Worm (Caenorhabditis elegans) whole organism, mixed stage, embryonic: ENCODE data around the gene cest-31.

Experiments
- M03D4.4 ChIP-seq: sonication (generic microtip); optimal IDR thresholded peaks from 2 replicates; lab custom pipeline; 2017; ENCODE audit warnings: mild to moderate bottlenecking, missing genetic modification characterization, missing compliant biosample characterization
- bed-3 ChIP-seq: fragments of 200-800 bp; sonication (Bioruptor generic); optimal IDR thresholded peaks from 3 replicates; lab custom pipeline; 2018; ENCODE audit warnings: mild to moderate bottlenecking, missing genetic modification characterization, moderate library complexity, missing compliant biosample characterization
- blmp-1 ChIP-seq: fragments of 150-350 bp; optimal IDR thresholded peaks from 2 replicates; lab custom pipeline; 2014; ENCODE audit warnings: missing biosample characterization, missing genetic modification characterization
- ceh-43 ChIP-seq: fragments of 200-800 bp; sonication (Bioruptor generic); optimal IDR thresholded peaks from 2 replicates; lab custom pipeline; 2018; ENCODE audit warnings: mild to moderate bottlenecking, missing genetic modification characterization, moderate library complexity, missing compliant biosample characterization
- ceh-83 ChIP-seq: fragments of 200-800 bp; sonication (Bioruptor generic); optimal IDR thresholded peaks from 2 replicates; lab custom pipeline; 2018; ENCODE audit warnings: mild to moderate bottlenecking, missing genetic modification characterization, missing compliant biosample characterization
- ces-1 ChIP-seq: fragments of 150-350 bp; optimal IDR thresholded peaks from 2 replicates; lab custom pipeline; 2014; ENCODE audit warnings: missing biosample characterization, missing genetic modification reagents, missing genetic modification characterization
- cnd-1 ChIP-seq: fragments of 200-800 bp; sonication (Bioruptor generic); optimal IDR thresholded peaks from 2 replicates; lab custom pipeline; 2018; ENCODE audit warnings: mild to moderate bottlenecking, missing genetic modification characterization, missing compliant biosample characterization
- drap-1 ChIP-seq: fragments of 200-800 bp; sonication (Bioruptor generic); optimal IDR thresholded peaks from 3 replicates; lab custom pipeline; 2018; ENCODE audit warnings: mild to moderate bottlenecking, missing genetic modification characterization, missing compliant biosample characterization
- elt-1 ChIP-seq: sonication (generic microtip); optimal IDR thresholded peaks from 2 replicates; lab custom pipeline; 2017; ENCODE audit warnings: missing genetic modification characterization, mild to moderate bottlenecking, missing compliant biosample characterization, antibody characterized with exemption, moderate library complexity, borderline replicate concordance; ENCODE audit not compliant: insufficient read depth
- elt-3 ChIP-seq: fragments of 150-350 bp; optimal IDR thresholded peaks from 2 replicates; lab custom pipeline; 2014; ENCODE audit warnings: missing biosample characterization, missing genetic modification characterization
- flh-1 ChIP-seq: fragments of 200-800 bp; sonication (Bioruptor generic); optimal IDR thresholded peaks from 2 replicates; lab custom pipeline; 2018; ENCODE audit warnings: mild to moderate bottlenecking, missing genetic modification characterization, moderate library complexity, missing compliant biosample characterization
- ham-2 ChIP-seq: fragments of 200-800 bp; sonication (Bioruptor generic); optimal IDR thresholded peaks from 2 replicates; lab custom pipeline; 2018; ENCODE audit warnings: mild to moderate bottlenecking, missing genetic modification characterization, missing compliant biosample characterization
- lin-13 ChIP-seq: fragments of 150-350 bp; optimal IDR thresholded peaks from 2 replicates; lab custom pipeline; 2014; ENCODE audit warnings: missing biosample characterization, missing genetic modification characterization
- lin-32 ChIP-seq: fragments of 200-800 bp; sonication (Bioruptor generic); optimal IDR thresholded peaks from 2 replicates; lab custom pipeline; 2018; ENCODE audit warnings: mild to moderate bottlenecking, missing genetic modification characterization, missing compliant biosample characterization
- lsy-2 ChIP-seq: fragments of 150-350 bp; optimal IDR thresholded peaks from 2 replicates; lab custom pipeline; 2014; ENCODE audit warnings: missing biosample characterization, missing genetic modification characterization
- mab-5 ChIP-seq: fragments of 150-350 bp; optimal IDR thresholded peaks from 2 replicates; lab custom pipeline; 2014; ENCODE audit warnings: missing biosample characterization, missing genetic modification characterization
- mep-1 ChIP-seq: fragments of 150-350 bp; optimal IDR thresholded peaks from 2 replicates; lab custom pipeline; 2017; ENCODE audit warnings: missing biosample characterization, missing genetic modification reagents, missing genetic modification characterization, inconsistent platforms
- mls-2 ChIP-seq: sonication (generic microtip); optimal IDR thresholded peaks from 2 replicates; lab custom pipeline; 2016; ENCODE audit warnings: mild to moderate bottlenecking, missing genetic modification characterization, moderate library complexity, missing compliant biosample characterization
- nhr-12 ChIP-seq: fragments of 150-350 bp; optimal IDR thresholded peaks from 2 replicates; lab custom pipeline; 2014; ENCODE audit warnings: missing biosample characterization, missing genetic modification characterization
- nhr-2 ChIP-seq: fragments of 150-350 bp; optimal IDR thresholded peaks from 2 replicates; lab custom pipeline; 2014; ENCODE audit warnings: missing biosample characterization, missing genetic modification characterization
- nhr-237 ChIP-seq: fragments of 150-350 bp; optimal IDR thresholded peaks from 2 replicates; lab custom pipeline; 2014; ENCODE audit warnings: missing biosample characterization, missing genetic modification characterization
- nhr-28 ChIP-seq: fragments of 150-350 bp; optimal IDR thresholded peaks from 2 replicates; lab custom pipeline; 2014; ENCODE audit warnings: missing biosample characterization, missing genetic modification characterization
- nhr-76 ChIP-seq: sonication (generic microtip); optimal IDR thresholded peaks from 2 replicates; lab custom pipeline; 2017; ENCODE audit warnings: missing biosample characterization, missing genetic modification characterization
- pha-4 ChIP-seq: fragments of 150-350 bp; optimal IDR thresholded peaks from 2 replicates; lab custom pipeline; 2018; ENCODE audit warnings: missing biosample characterization, missing genetic modification reagents, missing genetic modification characterization
- snpc-4 ChIP-seq: fragments of 150-350 bp; optimal IDR thresholded peaks from 2 replicates; lab custom pipeline; 2014; ENCODE audit warnings: missing biosample characterization, missing genetic modification characterization
- sptf-1 ChIP-seq: sonication (generic microtip); optimal IDR thresholded peaks from 2 replicates; lab custom pipeline; 2017; ENCODE audit warnings: mild to moderate bottlenecking, missing genetic modification characterization, moderate library complexity, missing compliant biosample characterization
- tbx-8 ChIP-seq: fragments of 200-800 bp; sonication (Bioruptor generic); optimal IDR thresholded peaks from 2 replicates; lab custom pipeline; 2018; ENCODE audit warnings: mild to moderate bottlenecking, missing genetic modification characterization, moderate library complexity, missing compliant biosample characterization
- unc-120 ChIP-seq: sonication (generic microtip); optimal IDR thresholded peaks from 2 replicates; lab custom pipeline; 2017; ENCODE audit warnings: missing genetic modification characterization, missing compliant biosample characterization; ENCODE audit not compliant: poor library complexity, severe bottlenecking
- unc-39 ChIP-seq: fragments of 150-350 bp; optimal IDR thresholded peaks from 2 replicates; lab custom pipeline; 2014; ENCODE audit warnings: missing biosample characterization, missing genetic modification characterization
- unc-62 ChIP-seq: fragments of 150-350 bp; optimal IDR thresholded peaks from 2 replicates; lab custom pipeline; 2014; ENCODE audit warnings: missing biosample characterization, missing genetic modification reagents, missing genetic modification characterization
- zip-8 ChIP-seq: fragments of 150-350 bp; optimal IDR thresholded peaks from 2 replicates; lab custom pipeline; 2014; ENCODE audit warnings: missing biosample characterization, missing genetic modification characterization

cest-31 gene

ce11 chrV:6685963-6686362 is 11.9 kb downstream of the cest-31 start:
- no peak for TF ChIP-seq drap-1 (GFP tag; lab: Kevin White, UChicago)
- TF ChIP-seq ham-2 (GFP tag; lab: Kevin White, UChicago): no peak

ce11 chrV:6688392-6688791 is 14.3 kb downstream of the cest-31 start, which contains the start of gene K11G9.5:
Gene K11G9.5, minus strand, starts transcription at chrV:6688492.
- TF ChIP-seq mls-2 (tag; lab: Kevin White, UChicago) (no peak), snpc-4 (no peak), ceh-83 (GFP tag; lab: Kevin White, UChicago) (no peak)

DNA sequence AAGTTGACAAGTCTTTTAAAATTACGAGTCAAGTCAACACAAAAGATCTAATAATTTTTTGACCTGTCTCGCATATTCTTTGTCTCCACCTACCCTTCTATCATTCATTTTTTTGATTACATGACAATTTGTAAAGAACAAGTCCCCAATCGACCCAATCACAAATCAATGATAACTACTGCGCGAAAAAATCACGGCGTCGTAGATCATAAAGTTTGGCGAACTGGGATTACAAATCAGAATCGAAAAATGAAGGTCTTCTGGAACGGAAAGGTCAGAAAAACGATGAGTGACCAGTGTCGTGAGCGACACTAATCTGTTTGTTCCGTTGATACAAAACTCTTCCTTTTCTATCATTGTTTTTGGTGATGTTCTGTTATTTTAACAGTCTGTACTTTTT is 16.0 kb downstream of the cest-31 start:
- TF ChIP-seq nhr-76 (no peak), zip-8 (tag; lab: Kevin White, UChicago) (no peak), ceh-43 (GFP tag; lab: Kevin White, UChicago) (no peak), elt-3 (tag; lab: Kevin White, UChicago) (no peak), lin-13 (no peak), snpc-4 (no peak), nhr-2 (no peak), flh-1 (GFP tag; lab: Kevin White, UChicago) (no peak), bed-3 (no peak), lsy-2 (tag; lab: Kevin White, UChicago) (no peak), cnd-1 (tag; lab: Kevin White, UChicago) (no peak)

- TF ChIP-seq ceh-43 (GFP tag; lab: Kevin White, UChicago): no peak
- TF ChIP-seq, all 35 proteins: peak for 0
These were observed 17.8 kb downstream of the cest-31 start, which contains the start of gene mtl-1 for ce11 chrV:6691813-6692351. Gene mtl-1, minus strand, starts transcription at chrV:6691863.

DNA sequence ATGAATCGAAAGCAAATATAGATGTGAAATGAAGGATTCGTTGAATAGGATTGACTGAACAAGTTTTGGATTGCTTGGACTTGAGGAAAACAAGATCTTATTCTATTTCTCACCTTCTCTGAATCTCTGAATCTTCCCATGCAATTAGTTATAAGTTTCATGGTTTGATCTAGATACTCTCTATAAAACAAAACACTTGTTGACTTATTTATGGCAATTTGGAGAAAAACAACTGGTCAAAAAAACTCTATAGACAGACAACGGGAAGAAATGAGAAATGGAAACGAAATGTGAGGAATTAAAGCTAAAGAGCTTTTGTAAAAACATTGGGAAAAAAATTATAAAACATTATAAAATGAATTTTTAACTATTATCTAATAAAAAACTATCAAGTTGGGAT is 20.6 kb downstream of the cest-31 start, which contains the start of gene W02F12.8:
Gene W02F12.8, minus strand, starts transcription at position 101 of the 400 bp plus-strand sequence.
- TF ChIP-seq nhr-28 (tag; lab: Kevin White, UChicago) (no peak), sptf-1 (tag; lab: Kevin White, UChicago) (no peak), unc-39 (tag; lab: Kevin White, UChicago) (no peak), nhr-12 (tag; lab: Kevin White, UChicago) (no peak)

ce11 chrV:6697552-6697951 is 23.5 kb downstream of the cest-31 start, which contains the start of gene W02F12.2:
Gene W02F12.2, minus strand, starts transcription at chrV:6697652.
- TF ChIP-seq elt-1 (tag; lab: Kevin White, UChicago) (no peak), nhr-12 (tag; lab: Kevin White, UChicago) (no peak), lin-32 (GFP tag; lab: Kevin White, UChicago) (no peak), ces-1 (GFP tag; lab: Kevin White, UChicago) (no peak), flh-1 (GFP tag; lab: Kevin White, UChicago) (no peak), pha-4 (no peak), blmp-1 (tag; lab: Kevin White, UChicago) (no peak), sptf-1 (tag; lab: Kevin White, UChicago) (no peak), ceh-83 (GFP tag; lab: Kevin White, UChicago) (no peak), snpc-4 (no peak), unc-120 (tag; lab: Kevin White, UChicago) (no peak), bed-3 (no peak), ham-2 (GFP tag; lab: Kevin White, UChicago) (no peak), unc-62 (GFP tag; lab: Kevin White, UChicago) (no peak), lin-13 (no peak), drap-1 (GFP tag; lab: Kevin White, UChicago) (no peak), nhr-28 (tag; lab: Kevin White, UChicago) (no peak), mab-5 (tag; lab: Kevin White, UChicago) (no peak)

DNA sequence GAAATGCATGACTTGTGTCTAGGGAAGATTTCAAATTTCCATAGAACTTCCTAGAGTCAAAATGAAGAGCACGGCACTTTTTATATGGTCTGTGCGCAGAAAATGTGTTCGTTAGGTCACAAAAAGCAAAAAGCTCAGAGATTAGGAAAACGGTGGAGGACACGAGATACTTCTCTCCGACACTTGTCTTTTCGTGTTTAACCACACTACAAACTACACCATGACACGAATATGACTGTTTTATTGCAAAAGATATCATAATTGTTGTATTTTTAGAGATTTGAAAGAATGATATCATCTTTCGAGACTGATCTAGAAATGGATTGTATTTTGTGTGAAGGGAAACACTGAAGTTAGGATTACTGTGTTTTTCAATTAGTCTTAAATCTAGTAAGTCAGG is 25.0 kb downstream of the cest-31 start:
- TF ChIP-seq mep-1: no peak
- TF ChIP-seq elt-3 (tag; lab: Kevin White, UChicago): no peak
- TF ChIP-seq nhr-76: no peak
- TF ChIP-seq tbx-8: no peak
- no peak for TF ChIP-seq nhr-28 (tag; lab: Kevin White, UChicago)
- no peak for TF ChIP-seq zip-8 (tag; lab: Kevin White, UChicago)
- TF ChIP-seq M03D4.4 (tag; lab: Kevin White, UChicago): no peak
- TF ChIP-seq unc-120 (tag; lab: Kevin White, UChicago): no peak
- TF ChIP-seq drap-1 (GFP tag; lab: Kevin White, UChicago): no peak
- no peak for TF ChIP-seq ceh-43 (GFP tag; lab: Kevin White, UChicago)
- TF ChIP-seq ceh-83 (GFP tag; lab: Kevin White, UChicago): no peak
- no peak for TF ChIP-seq nhr-237 (tag; lab: Kevin White, UChicago)
- no peak for TF ChIP-seq ces-1 (GFP tag; lab: Kevin White, UChicago)
